Fruit fly (Drosophila melanogaster) whole organism, embryonic: Measurements from ENCODE around the gene CG6766.

ENCODE experiments used
- BtbVII ChIP-seq: fragments of 200-800 bp; sonication (Bioruptor generic); optimal IDR thresholded peaks from 3 replicates; lab custom pipeline; 2017; ENCODE audit warnings: missing biosample characterization, mild to moderate bottlenecking, missing genetic modification characterization
- CG10431 ChIP-seq: fragments of 200-800 bp; sonication (Bioruptor generic); optimal IDR thresholded peaks from 3 replicates; lab custom pipeline; 2018; ENCODE audit warnings: missing biosample characterization, mild to moderate bottlenecking, missing genetic modification characterization
- CG10979 ChIP-seq: fragments of 200-800 bp; sonication (Bioruptor generic); optimal IDR thresholded peaks from 2 replicates; lab custom pipeline; 2018; ENCODE audit warnings: missing biosample characterization, mild to moderate bottlenecking, missing genetic modification characterization, moderate library complexity
- CG12299 ChIP-seq: fragments of 200-800 bp; sonication (Bioruptor generic); optimal IDR thresholded peaks from 2 replicates; lab custom pipeline; 2018; ENCODE audit warnings: missing biosample characterization, mild to moderate bottlenecking, missing genetic modification characterization
- CG13624 ChIP-seq: fragments of 200-800 bp; sonication (Bioruptor generic); optimal IDR thresholded peaks from 2 replicates; lab custom pipeline; 2016; ENCODE audit warnings: missing biosample characterization, missing genetic modification characterization
- CG13775 ChIP-seq: fragments of 200-800 bp; sonication (Bioruptor generic); optimal IDR thresholded peaks from 3 replicates; lab custom pipeline; 2017; ENCODE audit warnings: missing biosample characterization, mild to moderate bottlenecking, missing genetic modification characterization
- CG14014 ChIP-seq: fragments of 200-800 bp; sonication (Bioruptor generic); IDR thresholded peaks from 2 replicates; pipeline ENCODE4 v1.3.6; 2022; ENCODE audit warnings: missing biosample characterization, missing genetic modification characterization
- CG14710 ChIP-seq: fragments of 200-800 bp; sonication (Bioruptor generic); optimal IDR thresholded peaks from 3 replicates; lab custom pipeline; 2019; ENCODE audit warnings: missing biosample characterization, mild to moderate bottlenecking, missing genetic modification characterization, moderate library complexity
- CG1529 ChIP-seq: fragments of 200-800 bp; sonication (Bioruptor generic); optimal IDR thresholded peaks from 3 replicates; lab custom pipeline; 2018; ENCODE audit warnings: missing biosample characterization, missing genetic modification characterization
- CG15479 ChIP-seq: fragments of 200-800 bp; sonication (Bioruptor generic); optimal IDR thresholded peaks from 3 replicates; lab custom pipeline; 2019; ENCODE audit warnings: missing biosample characterization, mild to moderate bottlenecking, missing genetic modification characterization, moderate library complexity
- CG1602 ChIP-seq: fragments of 200-800 bp; sonication (Bioruptor generic); optimal IDR thresholded peaks from 3 replicates; lab custom pipeline; 2016; ENCODE audit warnings: missing biosample characterization, missing genetic modification characterization
- CG16815 ChIP-seq: fragments of 200-800 bp; sonication (Bioruptor generic); optimal IDR thresholded peaks from 3 replicates; lab custom pipeline; 2017; ENCODE audit warnings: missing biosample characterization, mild to moderate bottlenecking, missing genetic modification characterization
- CG6854 ChIP-seq: fragments of 200-800 bp; sonication (Bioruptor generic); optimal IDR thresholded peaks from 3 replicates; lab custom pipeline; 2017; ENCODE audit warnings: missing biosample characterization, mild to moderate bottlenecking, missing genetic modification characterization
- CG7271 ChIP-seq: fragments of 200-800 bp; sonication (Bioruptor generic); optimal IDR thresholded peaks from 2 replicates; lab custom pipeline; 2018; ENCODE audit warnings: missing biosample characterization, mild to moderate bottlenecking, missing genetic modification characterization, moderate library complexity
- Dip3 ChIP-seq: fragments of 200-800 bp; sonication (Bioruptor generic); optimal IDR thresholded peaks from 3 replicates; lab custom pipeline; 2016; ENCODE audit warnings: missing biosample characterization, missing genetic modification characterization
- GATAe ChIP-seq: fragments of 200-800 bp; sonication (Bioruptor generic); conservative IDR thresholded peaks from 2 replicates; pipeline ENCODE4 v1.3.6; 2022; ENCODE audit warnings: missing biosample characterization, missing genetic modification characterization
- Gsc ChIP-seq: fragments of 200-800 bp; sonication (Bioruptor generic); IDR thresholded peaks from 2 replicates; pipeline ENCODE4 v1.3.6; 2022; ENCODE audit warnings: missing biosample characterization, missing genetic modification characterization
- Jarid2 ChIP-seq: fragments of 200-800 bp; sonication (Bioruptor generic); optimal IDR thresholded peaks from 3 replicates; lab custom pipeline; 2017; ENCODE audit warnings: mild to moderate bottlenecking, missing biosample characterization, missing genetic modification reagents, missing genetic modification characterization
- NFAT ChIP-seq: fragments of 200-800 bp; sonication (Bioruptor generic); IDR thresholded peaks from 2 replicates; pipeline ENCODE4 v1.3.6; 2022; ENCODE audit warnings: missing biosample characterization, missing genetic modification characterization
- Scr ChIP-seq: fragments of 200-800 bp; sonication (Bioruptor generic); IDR thresholded peaks from 2 replicates; pipeline ENCODE4 v1.3.6; 2022; ENCODE audit warnings: missing biosample characterization, missing genetic modification characterization; ENCODE audit not compliant: partially characterized antibody
- Vsx1 ChIP-seq: fragments of 200-800 bp; sonication (Bioruptor generic); optimal IDR thresholded peaks from 2 replicates; lab custom pipeline; 2017; ENCODE audit warnings: missing biosample characterization, mild to moderate bottlenecking, missing genetic modification characterization, missing genetic modification reagents
- Xbp1 ChIP-seq: fragments of 200-800 bp; sonication (Bioruptor generic); optimal IDR thresholded peaks from 3 replicates; lab custom pipeline; 2016; ENCODE audit warnings: missing biosample characterization, mild to moderate bottlenecking, missing genetic modification characterization
- Xrp1 ChIP-seq: fragments of 200-800 bp; sonication (Bioruptor generic); IDR thresholded peaks from 2 replicates; pipeline ENCODE4 v1.3.6; 2022; ENCODE audit warnings: missing biosample characterization, missing genetic modification characterization
- al ChIP-seq: fragments of 200-800 bp; sonication (Bioruptor generic); IDR thresholded peaks from 2 replicates; pipeline ENCODE4 v1.3.6; 2022; ENCODE audit warnings: missing biosample characterization, missing genetic modification characterization
- ase ChIP-seq: fragments of 200-800 bp; sonication (Bioruptor generic); IDR thresholded peaks from 3 replicates; pipeline ENCODE4 v1.3.6; 2022; ENCODE audit warnings: missing biosample characterization, missing genetic modification characterization
- ato ChIP-seq: fragments of 200-800 bp; sonication (Bioruptor generic); IDR thresholded peaks from 2 replicates; pipeline ENCODE4 v1.3.6; 2022; ENCODE audit warnings: missing biosample characterization, missing genetic modification characterization; ENCODE audit not compliant: partially characterized antibody
- cato ChIP-seq: fragments of 200-800 bp; sonication (Bioruptor generic); optimal IDR thresholded peaks from 2 replicates; lab custom pipeline; 2016; ENCODE audit warnings: missing biosample characterization, missing genetic modification characterization, borderline replicate concordance
- cg ChIP-seq: fragments of 200-800 bp; sonication (Bioruptor generic); optimal IDR thresholded peaks from 3 replicates; lab custom pipeline; 2019; ENCODE audit warnings: missing biosample characterization, mild to moderate bottlenecking, missing genetic modification characterization, moderate library complexity
- chif ChIP-seq, 2 experiments: fragments of 200-800 bp; sonication (Bioruptor generic); optimal IDR thresholded peaks; 3 replicates each; lab custom pipeline; 2016; ENCODE audit warnings: missing biosample characterization in 2 of 2, missing genetic modification characterization in 2 of 2
- croc ChIP-seq: fragments of 200-800 bp; sonication (Bioruptor generic); conservative IDR thresholded peaks from 3 replicates; pipeline ENCODE4 v1.3.6; 2022; ENCODE audit warnings: missing biosample characterization, missing genetic modification characterization
- dati ChIP-seq: fragments of 200-800 bp; sonication (Bioruptor generic); IDR thresholded peaks from 2 replicates; pipeline ENCODE4 v1.3.6; 2022; ENCODE audit warnings: missing biosample characterization, missing genetic modification characterization
- disco-r ChIP-seq: fragments of 200-800 bp; sonication (Bioruptor generic); optimal IDR thresholded peaks from 2 replicates; lab custom pipeline; 2016; ENCODE audit warnings: missing biosample characterization, missing genetic modification characterization
- fu2 ChIP-seq: fragments of 200-800 bp; sonication (Bioruptor generic); optimal IDR thresholded peaks from 2 replicates; lab custom pipeline; 2016; ENCODE audit warnings: missing biosample characterization, missing genetic modification characterization
- gsb ChIP-seq: fragments of 200-800 bp; sonication (Bioruptor generic); IDR thresholded peaks from 2 replicates; pipeline ENCODE4 v1.3.6; 2022; ENCODE audit warnings: missing biosample characterization, missing genetic modification characterization
- hkb ChIP-seq, 2 experiments: fragments of 200-800 bp in 1 of 2; fragments of >200 bp in 1 of 2; sonication (Bioruptor generic) in 1 of 2; IDR thresholded peaks in 1 of 2; optimal IDR thresholded peaks in 1 of 2; 2 replicates each; pipeline versions ENCODE4 v1.3.6 to Lab custom; 2017 to 2022; ENCODE audit warnings: missing biosample characterization in 1 of 2, missing genetic modification characterization in 1 of 2
- insv ChIP-seq, 2 experiments: fragments of 200-800 bp; sonication (Bioruptor generic); optimal IDR thresholded peaks; 3 replicates each; lab custom pipeline; 2016 to 2018; ENCODE audit warnings: missing biosample characterization in 2 of 2, missing genetic modification characterization in 2 of 2
- jumu ChIP-seq: fragments of 200-800 bp; sonication (Bioruptor generic); optimal IDR thresholded peaks from 3 replicates; lab custom pipeline; 2016; ENCODE audit warnings: missing biosample characterization, missing genetic modification characterization
- ken ChIP-seq: fragments of 200-800 bp; sonication (Bioruptor generic); IDR thresholded peaks from 3 replicates; pipeline ENCODE4 v1.3.6; 2022; ENCODE audit warnings: missing biosample characterization, missing genetic modification characterization
- nerfin-2 ChIP-seq: fragments of 200-800 bp; sonication (Bioruptor generic); IDR thresholded peaks from 2 replicates; pipeline ENCODE4 v1.3.6; 2022; ENCODE audit warnings: missing biosample characterization, missing genetic modification characterization; ENCODE audit not compliant: partially characterized antibody
- odd ChIP-seq: fragments of 200-800 bp; sonication (Bioruptor generic); optimal IDR thresholded peaks from 2 replicates; lab custom pipeline; 2017; ENCODE audit warnings: missing biosample characterization, mild to moderate bottlenecking, missing genetic modification characterization
- onecut ChIP-seq: fragments of 200-800 bp; sonication (Bioruptor generic); IDR thresholded peaks from 2 replicates; pipeline ENCODE4 v1.3.6; 2022; ENCODE audit warnings: missing biosample characterization, missing genetic modification characterization
- pho ChIP-seq: fragments of 200-800 bp; sonication (Bioruptor generic); optimal IDR thresholded peaks from 2 replicates; lab custom pipeline; 2016; ENCODE audit warnings: missing biosample characterization, missing genetic modification characterization
- phol ChIP-seq: fragments of 200-800 bp; sonication (Bioruptor generic); optimal IDR thresholded peaks from 3 replicates; lab custom pipeline; 2018; ENCODE audit warnings: missing biosample characterization, mild to moderate bottlenecking, missing genetic modification characterization, moderate library complexity
- pita ChIP-seq: fragments of 200-800 bp; sonication (Bioruptor generic); optimal IDR thresholded peaks from 2 replicates; lab custom pipeline; 2017; ENCODE audit warnings: missing biosample characterization, mild to moderate bottlenecking, missing genetic modification characterization
- pnt ChIP-seq: fragments of 200-800 bp; sonication (Bioruptor generic); optimal IDR thresholded peaks from 3 replicates; lab custom pipeline; 2016; ENCODE audit warnings: missing biosample characterization, missing genetic modification characterization
- pum ChIP-seq: fragments of 200-800 bp; sonication (Bioruptor generic); optimal IDR thresholded peaks from 2 replicates; lab custom pipeline; 2016; ENCODE audit warnings: missing biosample characterization, missing genetic modification characterization
- ro ChIP-seq: fragments of 200-800 bp; sonication (Bioruptor generic); IDR thresholded peaks from 2 replicates; pipeline ENCODE4 v1.3.6; 2022; ENCODE audit warnings: missing biosample characterization, missing genetic modification characterization
- schlank ChIP-seq: fragments of 200-800 bp; sonication (Bioruptor generic); optimal IDR thresholded peaks from 2 replicates; lab custom pipeline; 2018; ENCODE audit warnings: missing biosample characterization, mild to moderate bottlenecking, missing genetic modification characterization
- slou ChIP-seq: fragments of 200-800 bp; sonication (Bioruptor generic); optimal IDR thresholded peaks from 3 replicates; lab custom pipeline; 2016; ENCODE audit warnings: missing biosample characterization, missing genetic modification characterization
- tll ChIP-seq, 2 experiments: fragments of 200-800 bp in 1 of 2; fragments of >200 bp in 1 of 2; sonication (Bioruptor generic) in 1 of 2; optimal IDR thresholded peaks; 2 replicates each; lab custom pipeline; 2017 to 2019; ENCODE audit warnings: missing biosample characterization in 2 of 2, missing genetic modification characterization in 2 of 2, mild to moderate bottlenecking in 1 of 2, moderate library complexity in 1 of 2
- tx ChIP-seq: fragments of 200-800 bp; sonication (Bioruptor generic); optimal IDR thresholded peaks from 2 replicates; lab custom pipeline; 2016; ENCODE audit warnings: missing biosample characterization, missing genetic modification characterization

CG6766 gene

DNA sequence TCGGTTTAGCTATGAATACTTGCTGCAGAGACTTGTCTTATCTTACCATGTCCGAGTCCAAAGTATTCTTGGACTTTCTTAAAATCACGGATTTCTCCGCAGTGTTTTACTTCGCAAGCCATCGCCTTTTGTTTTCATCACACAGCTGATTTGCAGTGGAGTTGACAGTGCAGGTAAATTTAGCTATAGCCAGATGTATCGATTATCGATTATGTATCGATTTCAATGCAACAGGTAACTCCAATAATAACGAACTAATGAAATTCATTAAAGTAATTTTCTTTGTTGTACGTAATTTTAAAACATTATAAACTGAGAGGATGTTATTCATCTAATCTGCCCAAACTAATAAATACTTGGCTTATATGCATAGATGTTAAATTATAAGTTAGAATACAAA lies 22.5 kb upstream of the CG6766 start, which contains the start of gene Rab3-GAP (continued):
- no peak for TF ChIP-seq CG1529
- no peak for TF ChIP-seq CG6854 (GFP tag; lab: Kevin White, UChicago)
- TF ChIP-seq tll (GFP tag; optimal IDR thresholded peaks at IDR 0.05; lab: Kevin White, UChicago) = no peak
- TF ChIP-seq onecut (GFP tag; lab: Robert Waterston, UW) = peak; percentile 29; the same call in 1 of the 2 replicates
- TF ChIP-seq CG10431 (GFP tag; lab: Kevin White, UChicago) = no peak
- TF ChIP-seq CG12299 (tag; lab: Kevin White, UChicago) = no peak
- no peak for TF ChIP-seq GATAe (GFP tag; lab: Robert Waterston, UW)
- no peak for TF ChIP-seq pum (GFP tag; lab: Kevin White, UChicago)
- no peak for TF ChIP-seq schlank
- TF ChIP-seq Jarid2 (GFP tag; lab: Kevin White, UChicago) = no peak
- no peak for TF ChIP-seq NFAT (GFP tag; lab: Robert Waterston, UW)
- no peak for TF ChIP-seq CG15479 (GFP tag; lab: Kevin White, UChicago)
- no peak for TF ChIP-seq tx (GFP tag; lab: Kevin White, UChicago)
- no peak for TF ChIP-seq pho (GFP tag; lab: Kevin White, UChicago)
- peak; percentile 36 for TF ChIP-seq phol (tag; lab: Kevin White, UChicago)
- no peak for TF ChIP-seq CG7271 (tag; lab: Kevin White, UChicago)
- no peak for TF ChIP-seq ro
- TF ChIP-seq pita (GFP tag; lab: Kevin White, UChicago) = no peak
- TF ChIP-seq nerfin-2 = no peak; the same call in 1 of the 2 replicates
- TF ChIP-seq chif (GFP tag; optimal IDR thresholded peaks at IDR 0.05; lab: Kevin White, UChicago) = peak in 1 of 2 experiments; percentile 16
- TF ChIP-seq ken (GFP tag; lab: Robert Waterston, UW) = no peak
- TF ChIP-seq CG1602 = peak; percentile 14
- TF ChIP-seq CG14014 = no peak; the same call in 1 of the 2 replicates
- no peak for TF ChIP-seq BtbVII (GFP tag; lab: Kevin White, UChicago)
- TF ChIP-seq cato (GFP tag; lab: Kevin White, UChicago) = no peak
- no peak for TF ChIP-seq Xrp1
- no peak for TF ChIP-seq Vsx1 (GFP tag; lab: Kevin White, UChicago)
- no peak for TF ChIP-seq Gsc
- no peak for TF ChIP-seq gsb (GFP tag; lab: Robert Waterston, UW)
- no peak for TF ChIP-seq fu2 (GFP tag; lab: Kevin White, UChicago)
- peak; percentile 48 for TF ChIP-seq Scr (GFP tag; lab: Robert Waterston, UW)
- no peak for TF ChIP-seq disco-r (GFP tag; lab: Kevin White, UChicago)
- no peak for TF ChIP-seq hkb (optimal IDR thresholded peaks at IDR 0.05; lab: Kevin White, UChicago)
- TF ChIP-seq hkb (GFP tag; IDR thresholded peaks at IDR 0.05; lab: Robert Waterston, UW) = peak; percentile 57
- TF ChIP-seq Xbp1 (GFP tag; lab: Kevin White, UChicago) = peak; percentile 17
- TF ChIP-seq slou (GFP tag; lab: Kevin White, UChicago) = no peak
- TF ChIP-seq Dip3 (GFP tag; lab: Kevin White, UChicago) = no peak
- TF ChIP-seq cg (GFP tag; lab: Kevin White, UChicago) = no peak
- TF ChIP-seq dati (GFP tag; lab: Robert Waterston, UW) = no peak
- no peak for TF ChIP-seq croc (GFP tag; lab: Robert Waterston, UW)
- TF ChIP-seq CG13775 (GFP tag; lab: Kevin White, UChicago) = no peak
- TF ChIP-seq CG16815 (GFP tag; lab: Kevin White, UChicago) = no peak
- TF ChIP-seq CG13624 = peak; percentile 1
- peak; percentile 23 for TF ChIP-seq CG10979 (tag; lab: Kevin White, UChicago)
- TF ChIP-seq CG14710 (tag; lab: Kevin White, UChicago) = peak; percentile 51
- no peak for TF ChIP-seq odd
- TF ChIP-seq ase (GFP tag; lab: Robert Waterston, UW) = no peak
- no peak for TF ChIP-seq pnt (GFP tag; lab: Kevin White, UChicago)
- TF ChIP-seq insv (GFP tag; optimal IDR thresholded peaks at IDR 0.05; lab: Kevin White, UChicago) = no peak
- no peak for TF ChIP-seq al (GFP tag; lab: Robert Waterston, UW)
- no peak for TF ChIP-seq jumu (GFP tag; lab: Kevin White, UChicago)
- TF ChIP-seq ato (GFP tag; lab: Robert Waterston, UW) = no peak
